Fruit fly (Drosophila melanogaster) whole organism, wandering third instar larva: Measurements from ENCODE around the gene jet.
A peak's percentile ranks its signal among the peaks of the same experiment; 100 is the strongest.

ENCODE experiments used
- Abd-B ChIP-seq: fragments of >200 bp; optimal IDR thresholded peaks from 2 replicates; lab custom pipeline; 2017; ENCODE audit warnings: missing biosample characterization, missing genetic modification characterization
- CG32264 ChIP-seq: fragments of 200-800 bp; sonication (Bioruptor generic); optimal IDR thresholded peaks from 2 replicates; lab custom pipeline; 2016; ENCODE audit warnings: missing biosample characterization, missing genetic modification characterization
- CrebA ChIP-seq: fragments of 200-800 bp; sonication (Bioruptor generic); optimal IDR thresholded peaks from 2 replicates; lab custom pipeline; 2016; ENCODE audit warnings: missing biosample characterization, mild to moderate bottlenecking, missing genetic modification characterization, borderline replicate concordance
- Dfd ChIP-seq: fragments of >200 bp; optimal IDR thresholded peaks from 2 replicates; lab custom pipeline; 2017; ENCODE audit warnings: missing biosample characterization, missing genetic modification characterization
- Dif ChIP-seq: fragments of 200-275, 200-300 bp; sonication (Bioruptor generic); optimal IDR thresholded peaks from 2 replicates; lab custom pipeline; 2018; ENCODE audit warnings: missing biosample characterization, missing genetic modification characterization; ENCODE audit not compliant: partially characterized antibody
- GATAd ChIP-seq: sonication (Bioruptor generic); optimal IDR thresholded peaks from 2 replicates; lab custom pipeline; 2016; ENCODE audit warnings: missing biosample characterization, missing genetic modification characterization
- HLH106 ChIP-seq: fragments of 200-800 bp; optimal IDR thresholded peaks from 3 replicates; lab custom pipeline; 2019; ENCODE audit warnings: missing biosample characterization, mild to moderate bottlenecking, missing genetic modification characterization, moderate library complexity
- Hnf4 ChIP-seq: fragments of 200-800 bp; sonication (Bioruptor generic); optimal IDR thresholded peaks from 2 replicates; lab custom pipeline; 2016; ENCODE audit warnings: missing biosample characterization, mild to moderate bottlenecking, missing genetic modification characterization
- Hr78 ChIP-seq: fragments of >200 bp; optimal IDR thresholded peaks from 2 replicates; lab custom pipeline; 2017; ENCODE audit warnings: missing biosample characterization, missing genetic modification characterization
- Hr83 ChIP-seq: fragments of 200-300 bp; sonication (Bioruptor generic); optimal IDR thresholded peaks from 2 replicates; lab custom pipeline; 2016; ENCODE audit warnings: missing biosample characterization, mild to moderate bottlenecking, missing genetic modification characterization, moderate library complexity; ENCODE audit not compliant: poor library complexity, severe bottlenecking
- Jra ChIP-seq: sonication (Bioruptor generic); optimal IDR thresholded peaks from 2 replicates; lab custom pipeline; 2016; ENCODE audit warnings: missing biosample characterization, missing genetic modification characterization
- Mio ChIP-seq: sonication (Bioruptor generic); optimal IDR thresholded peaks from 2 replicates; lab custom pipeline; 2016; ENCODE audit warnings: missing biosample characterization, missing genetic modification characterization
- Myc ChIP-seq: fragments of >200 bp; optimal IDR thresholded peaks from 2 replicates; lab custom pipeline; 2017
- N ChIP-seq: fragments of >200 bp; optimal IDR thresholded peaks from 2 replicates; lab custom pipeline; 2018; ENCODE audit warnings: missing biosample characterization, missing external identifiers, missing genetic modification characterization
- OdsH ChIP-seq: fragments of 200-800 bp; sonication (Bioruptor generic); optimal IDR thresholded peaks from 2 replicates; lab custom pipeline; 2016; ENCODE audit warnings: missing biosample characterization, mild to moderate bottlenecking, missing genetic modification characterization
- Rel ChIP-seq, 2 experiments: fragments of 200-800 bp; sonication (Bioruptor generic) in 1 of 2; optimal IDR thresholded peaks; 2 replicates in 1 of 2; 3 replicates in 1 of 2; lab custom pipeline; 2016 to 2019; ENCODE audit warnings: mild to moderate bottlenecking in 2 of 2, missing biosample characterization in 2 of 2, missing genetic modification characterization in 2 of 2, moderate library complexity in 1 of 2
- Sp1 ChIP-seq: fragments of 200-800 bp; sonication (Bioruptor generic); optimal IDR thresholded peaks from 3 replicates; lab custom pipeline; 2019; ENCODE audit warnings: missing biosample characterization, mild to moderate bottlenecking, missing genetic modification characterization, moderate library complexity
- br ChIP-seq: fragments of 200-800 bp; sonication (Bioruptor generic); optimal IDR thresholded peaks from 2 replicates; lab custom pipeline; 2016; ENCODE audit warnings: missing biosample characterization, missing genetic modification characterization
- brk ChIP-seq: fragments of 200-800 bp; sonication (Bioruptor generic); optimal IDR thresholded peaks from 2 replicates; lab custom pipeline; 2016; ENCODE audit warnings: missing biosample characterization, mild to moderate bottlenecking, missing genetic modification characterization
- dl ChIP-seq, 2 experiments: fragments of 175-275, 200-275 bp in 1 of 2; fragments of 200-275 bp in 1 of 2; sonication (Bioruptor generic); optimal IDR thresholded peaks; lab custom pipeline; 2018; ENCODE audit warnings: mild to moderate bottlenecking in 2 of 2, missing biosample characterization in 2 of 2, missing genetic modification characterization in 2 of 2, moderate library complexity in 2 of 2; ENCODE audit not compliant: partially characterized antibody in 2 of 2, insufficient read depth in 1 of 2
- dmrt93B ChIP-seq: fragments of 200-800 bp; sonication (Bioruptor generic); optimal IDR thresholded peaks from 2 replicates; lab custom pipeline; 2018; ENCODE audit warnings: missing biosample characterization, mild to moderate bottlenecking, missing genetic modification characterization
- fru ChIP-seq: fragments of 200-800 bp; sonication (Bioruptor generic); optimal IDR thresholded peaks from 3 replicates; lab custom pipeline; 2016; ENCODE audit warnings: missing biosample characterization, mild to moderate bottlenecking, missing genetic modification characterization
- h ChIP-seq: fragments of 200-800 bp; sonication (Bioruptor generic); optimal IDR thresholded peaks from 3 replicates; lab custom pipeline; 2016; ENCODE audit warnings: missing biosample characterization, mild to moderate bottlenecking, missing genetic modification characterization
- jim ChIP-seq: fragments of 175-275, 200-325 bp; sonication (Bioruptor generic); optimal IDR thresholded peaks from 2 replicates; lab custom pipeline; 2016; ENCODE audit warnings: missing biosample characterization, mild to moderate bottlenecking, missing genetic modification characterization
- pan ChIP-seq: fragments of >200 bp; optimal IDR thresholded peaks from 2 replicates; lab custom pipeline; 2017
- psq ChIP-seq: fragments of 200-800 bp; sonication (Bioruptor generic); optimal IDR thresholded peaks from 3 replicates; lab custom pipeline; 2017; ENCODE audit warnings: missing biosample characterization, mild to moderate bottlenecking, missing genetic modification characterization, moderate library complexity
- rgr ChIP-seq: fragments of 200-800 bp; sonication (Bioruptor generic); optimal IDR thresholded peaks from 3 replicates; lab custom pipeline; 2016; ENCODE audit warnings: missing biosample characterization, mild to moderate bottlenecking, missing genetic modification characterization
- sage ChIP-seq: fragments of 200-800 bp; sonication (Bioruptor generic); optimal IDR thresholded peaks from 2 replicates; lab custom pipeline; 2016; ENCODE audit warnings: missing biosample characterization, mild to moderate bottlenecking, missing genetic modification characterization
- sv ChIP-seq: fragments of 200-800 bp; sonication (Bioruptor generic); optimal IDR thresholded peaks from 3 replicates; lab custom pipeline; 2016; ENCODE audit warnings: missing biosample characterization, missing genetic modification characterization
- tai ChIP-seq: sonication (Bioruptor generic); optimal IDR thresholded peaks from 2 replicates; lab custom pipeline; 2016; ENCODE audit warnings: missing biosample characterization, missing genetic modification characterization
- usp ChIP-seq: fragments of >200 bp; optimal IDR thresholded peaks from 2 replicates; lab custom pipeline; 2017; ENCODE audit warnings: missing biosample characterization, missing genetic modification characterization
- woc ChIP-seq: sonication (Bioruptor generic); optimal IDR thresholded peaks from 2 replicates; lab custom pipeline; 2016; ENCODE audit warnings: missing biosample characterization, mild to moderate bottlenecking, missing genetic modification characterization

The jet gene

DNA sequence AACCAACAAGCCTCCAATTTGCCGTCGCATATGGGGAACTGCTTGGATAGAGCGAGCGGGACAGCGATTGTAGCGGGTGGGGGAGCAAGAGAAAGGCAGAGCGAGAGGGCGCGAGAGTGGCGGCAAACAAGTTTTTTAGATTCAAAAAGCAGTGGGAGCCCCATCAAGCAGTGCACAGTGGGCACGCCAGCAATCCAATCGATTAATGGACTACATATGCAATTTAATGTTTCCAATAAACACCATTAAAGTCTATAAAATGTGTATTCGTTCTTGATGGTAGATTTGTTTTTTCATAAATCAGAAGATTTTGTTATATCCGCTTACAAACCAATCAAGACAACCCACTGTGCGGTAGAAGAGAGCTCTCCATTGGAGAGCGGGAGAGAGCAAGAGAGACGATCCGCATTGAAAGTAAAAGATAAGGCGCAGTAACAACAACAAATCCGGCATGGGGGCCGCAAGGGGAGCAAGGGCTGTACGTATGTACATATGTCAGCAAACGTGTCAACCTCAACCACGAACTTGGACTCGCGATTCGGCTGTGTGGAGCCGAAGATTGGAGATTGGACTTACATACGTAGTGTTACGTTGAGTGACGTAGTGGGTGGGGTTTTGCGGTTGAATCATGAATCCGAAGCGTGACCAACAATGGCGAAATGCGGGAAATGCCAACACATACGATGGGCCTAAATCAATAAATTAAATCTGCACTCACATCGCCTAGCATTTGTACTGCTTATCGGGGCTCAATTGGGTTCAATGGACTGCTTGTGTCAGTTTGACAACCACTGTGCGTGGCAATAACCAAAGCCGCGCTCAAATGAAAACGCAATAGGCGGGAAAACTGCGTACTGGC is 48.0 kb upstream of the jet start (continued):
- TF ChIP-seq Hr83 (GFP tag; lab: Kevin White, UChicago) = peak; percentile 92

DNA sequence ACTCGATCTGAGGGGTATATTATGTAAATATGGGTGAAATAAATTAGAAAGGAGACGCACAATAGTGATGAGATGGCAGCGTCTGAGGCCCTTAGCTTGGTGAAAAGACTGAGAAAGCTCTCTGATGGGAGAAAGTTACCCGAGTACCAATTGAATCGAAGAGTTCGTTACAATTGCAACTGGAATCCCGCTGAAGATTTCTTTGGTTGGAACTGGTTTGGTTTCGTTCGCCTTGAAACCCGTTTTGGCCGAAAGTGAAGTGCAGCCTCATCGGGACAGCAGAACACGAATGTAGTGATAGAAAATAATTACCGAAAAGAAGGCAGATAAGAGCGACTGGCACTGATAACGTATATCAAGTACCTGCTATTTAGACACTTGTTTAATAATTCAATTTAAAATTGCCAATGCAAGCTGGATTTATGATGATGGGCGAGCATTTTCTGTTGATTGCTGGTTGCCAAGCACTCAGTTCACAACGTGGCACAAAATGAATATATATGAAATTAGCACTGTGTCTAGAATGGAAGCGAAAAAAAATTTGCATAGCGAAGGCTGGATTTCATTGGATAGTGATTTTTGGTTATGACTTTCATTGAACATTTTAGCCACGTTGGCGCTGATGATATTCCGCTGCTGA is 46.8 kb upstream of the jet start:
- TF ChIP-seq sv (no peak), Hnf4 (no peak), Hr78 (GFP tag; lab: Kevin White, UChicago) (no peak), sage (GFP tag; lab: Kevin White, UChicago) (no peak), OdsH (GFP tag; lab: Kevin White, UChicago) (no peak), brk (GFP tag; lab: Kevin White, UChicago) (no peak)

DNA sequence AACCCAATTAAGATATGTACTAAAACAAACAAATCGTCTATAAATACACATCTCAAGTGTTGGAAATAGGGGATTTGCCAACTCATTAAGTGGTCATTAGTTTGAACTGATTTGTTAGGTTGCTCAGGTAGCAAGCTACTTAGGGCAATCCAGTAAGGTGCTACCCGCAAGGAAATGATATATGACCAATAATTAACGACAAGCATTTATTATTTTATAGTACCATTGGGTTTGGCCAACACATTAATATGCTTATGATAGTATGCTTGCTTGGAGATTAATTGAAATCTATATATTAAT is 46.2 kb upstream of the jet start:
- TF ChIP-seq br (GFP tag; lab: Kevin White, UChicago) (no peak), Hr83 (GFP tag; lab: Kevin White, UChicago) (no peak), OdsH (GFP tag; lab: Kevin White, UChicago) (no peak), Sp1 (GFP tag; lab: Kevin White, UChicago) (no peak), Jra (no peak), Abd-B (GFP tag; lab: Kevin White, UChicago) (no peak), sv (no peak), dmrt93B (GFP tag; lab: Kevin White, UChicago) (no peak)

DNA sequence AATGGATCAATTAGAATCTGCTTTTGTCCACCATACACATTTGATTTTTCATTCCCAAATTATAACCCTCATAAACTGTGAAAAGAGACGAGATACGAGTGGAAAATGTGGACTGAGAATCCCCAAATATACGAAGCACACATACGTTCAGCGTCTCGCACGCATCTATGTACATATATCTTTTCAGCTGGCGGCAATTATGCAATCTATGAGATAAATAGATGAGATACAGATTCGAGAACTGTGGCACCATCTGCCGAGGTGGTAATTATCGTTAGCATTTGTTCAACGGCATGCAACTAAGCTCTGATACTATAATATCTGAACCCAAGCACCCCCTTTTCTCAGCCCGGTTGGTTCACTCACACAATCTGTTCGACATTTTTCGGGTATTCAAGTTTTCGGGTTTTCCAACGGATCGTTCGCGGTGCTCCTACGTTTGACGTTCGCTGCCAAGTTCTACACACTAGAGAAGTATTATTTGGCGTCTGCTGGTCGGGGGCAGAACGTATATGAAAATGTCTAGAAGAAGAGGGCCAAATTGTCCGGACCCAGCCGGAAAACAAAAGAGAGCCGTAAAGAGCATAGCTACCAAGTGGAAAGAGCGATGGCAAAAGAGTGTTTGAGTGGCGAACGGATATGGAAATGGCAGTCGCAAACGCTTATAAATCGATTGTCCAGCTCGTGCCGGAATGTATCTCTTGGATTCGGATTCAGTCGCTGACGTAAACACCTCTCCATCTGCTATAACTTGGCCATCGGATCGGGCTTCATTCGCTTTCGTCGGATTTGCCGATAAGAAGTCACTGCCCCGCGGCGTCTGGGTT is 45.6 kb upstream of the jet start:
- no peak for TF ChIP-seq HLH106 (tag; lab: Kevin White, UChicago)

DNA sequence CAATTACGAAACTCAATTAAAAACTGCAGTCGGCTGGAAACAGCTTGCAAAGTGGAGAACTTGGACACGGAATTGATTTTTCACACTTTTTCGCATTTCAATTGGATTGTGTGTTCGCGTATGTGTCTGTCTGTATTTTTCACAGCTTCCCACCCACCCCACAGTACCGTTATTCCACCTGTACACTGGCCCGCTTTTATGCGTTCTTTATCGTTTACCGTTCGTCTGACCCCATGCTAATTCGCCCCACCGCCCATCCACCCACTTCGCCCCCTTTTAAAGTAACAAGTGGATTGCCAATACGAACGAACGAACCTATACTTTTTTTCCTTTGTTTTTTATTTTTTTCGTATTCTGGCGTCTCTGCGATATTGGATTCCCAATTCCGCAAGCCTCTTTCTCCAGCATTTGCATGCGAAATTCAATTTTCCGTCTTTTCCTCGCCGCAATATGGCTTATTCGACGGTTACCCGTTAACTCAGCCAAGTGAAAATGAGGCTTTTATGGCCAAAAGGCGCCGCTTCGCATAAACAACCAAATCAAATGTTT is 32.6 kb upstream of the jet start:
- peak; percentile 3 for TF ChIP-seq Hr83 (GFP tag; lab: Kevin White, UChicago)
- TF ChIP-seq Jra = no peak
- TF ChIP-seq jim (GFP tag; lab: Kevin White, UChicago) = peak; percentile 80

DNA sequence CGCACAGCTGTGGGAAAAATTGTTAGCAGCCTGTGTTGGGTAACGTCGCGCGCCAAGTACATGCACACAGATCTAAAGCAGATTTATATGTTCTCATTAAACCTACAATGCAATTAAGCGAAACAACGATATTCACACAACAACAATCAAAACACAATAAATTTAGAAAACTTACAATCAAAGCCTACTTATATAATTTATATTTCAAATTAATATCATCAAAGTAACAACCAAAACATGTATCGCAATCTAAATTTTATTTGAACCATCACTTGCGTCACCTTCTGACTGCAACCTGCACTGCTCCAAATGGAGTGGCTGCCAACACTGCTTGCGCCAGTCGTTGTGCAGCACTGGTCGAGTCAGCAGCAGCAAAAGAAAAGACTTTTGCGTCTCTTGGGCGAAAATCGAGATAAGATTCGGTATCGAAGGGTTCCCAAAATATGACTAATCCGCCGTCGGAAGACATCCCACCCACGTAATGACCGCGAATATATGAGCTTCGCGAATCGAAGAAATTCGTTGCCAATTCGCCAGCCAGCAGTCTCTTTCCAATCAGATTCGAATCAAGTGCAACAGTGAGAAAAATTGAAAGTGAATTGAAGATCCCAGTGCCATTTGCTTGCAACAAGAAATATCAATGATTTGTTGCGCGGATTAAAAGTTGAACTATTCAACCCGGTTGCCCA is 31.8 kb upstream of the jet start, which contains the start of the genes CG8892 and CG34126:
TSS of gene CG8892 (minus strand) at position 315 of the 689 bp plus-strand sequence.
TSS of gene CG34126 (plus strand) at position 337 of the 689 bp plus-strand sequence.
- TF ChIP-seq CG32264 (GFP tag; lab: Kevin White, UChicago) = peak; percentile 93
- TF ChIP-seq Sp1 (GFP tag; lab: Kevin White, UChicago) = peak; percentile 97
- TF ChIP-seq sage (GFP tag; lab: Kevin White, UChicago) = peak; percentile 91
- peak; percentile 97 for TF ChIP-seq Hr83 (GFP tag; lab: Kevin White, UChicago)
- TF ChIP-seq Myc = peak; percentile 62
- TF ChIP-seq fru (GFP tag; lab: Kevin White, UChicago) = peak; percentile 98
- TF ChIP-seq Mio (GFP tag; lab: Kevin White, UChicago) = peak; percentile 92
- no peak for TF ChIP-seq CrebA
- TF ChIP-seq psq (GFP tag; lab: Kevin White, UChicago) = peak; percentile 97
- peak; percentile 97 for TF ChIP-seq OdsH (GFP tag; lab: Kevin White, UChicago)
- peak; percentile 98 for TF ChIP-seq rgr (GFP tag; lab: Kevin White, UChicago)
- TF ChIP-seq GATAd (GFP tag; lab: Kevin White, UChicago) = peak; percentile 94
- TF ChIP-seq woc (GFP tag; lab: Kevin White, UChicago) = peak; percentile 98
- TF ChIP-seq dmrt93B (GFP tag; lab: Kevin White, UChicago) = peak; percentile 99
- no peak for TF ChIP-seq pan (lab: Kevin White, UChicago)
- TF ChIP-seq Hnf4 = peak; percentile 98
- peak; percentile 98 for TF ChIP-seq h (GFP tag; lab: Kevin White, UChicago)
- TF ChIP-seq Abd-B (GFP tag; lab: Kevin White, UChicago) = no peak
- TF ChIP-seq N (GFP tag; lab: Kevin White, UChicago) = no peak
- TF ChIP-seq Dfd (GFP tag; lab: Kevin White, UChicago) = no peak
- TF ChIP-seq tai (GFP tag; lab: Kevin White, UChicago) = no peak
- peak; percentile 97 for TF ChIP-seq Jra
- peak; percentile 93 for TF ChIP-seq jim (GFP tag; lab: Kevin White, UChicago)
- peak; percentile 89 for TF ChIP-seq Rel (GFP tag; optimal IDR thresholded peaks at IDR 0.05; lab: Kevin White, UChicago)
- TF ChIP-seq Rel (tag; optimal IDR thresholded peaks at IDR 0.05; lab: Kevin White, UChicago) = peak; percentile 87
- TF ChIP-seq usp (GFP tag; lab: Kevin White, UChicago) = no peak
- peak; percentile 95 for TF ChIP-seq brk (GFP tag; lab: Kevin White, UChicago)
- TF ChIP-seq dl (GFP tag; optimal IDR thresholded peaks at IDR 0.05; lab: Kevin White, UChicago; ENCODE audit: insufficient read depth in 1 of 2, partially characterized antibody in 2 of 2) = no peak
- TF ChIP-seq sv = peak; percentile 99
- no peak for TF ChIP-seq Dif (GFP tag; lab: Kevin White, UChicago)
